Worm (Caenorhabditis elegans) whole organism, young adult: Measurements from ENCODE around the gene aakg-2.

Experiments
- B0019.2 ChIP-seq: fragments of 200-800 bp; sonication (Bioruptor generic); conservative IDR thresholded peaks from 2 replicates; pipeline ENCODE4 v1.3.6; 2022; ENCODE audit warnings: missing genetic modification reagents, missing genetic modification characterization, missing compliant biosample characterization
- B0336.3 ChIP-seq: fragments of 200-800 bp; sonication (Bioruptor generic); IDR thresholded peaks from 2 replicates; pipeline ENCODE4 v1.3.6; 2022; ENCODE audit warnings: missing genetic modification characterization, missing compliant biosample characterization
- C17E4.6 ChIP-seq: fragments of 200-800 bp; sonication (Bioruptor generic); IDR thresholded peaks from 2 replicates; pipeline ENCODE4 v1.3.6; 2022; ENCODE audit warnings: missing genetic modification reagents, missing genetic modification characterization, missing compliant biosample characterization
- D2030.7 ChIP-seq: fragments of 200-800 bp; sonication (Bioruptor generic); IDR thresholded peaks from 2 replicates; pipeline ENCODE4 v1.3.6; 2022; ENCODE audit warnings: missing genetic modification reagents, missing genetic modification characterization, missing compliant biosample characterization
- F10E7.11 ChIP-seq: sonication (generic microtip); optimal IDR thresholded peaks from 2 replicates; lab custom pipeline; 2017; ENCODE audit warnings: mild to moderate bottlenecking, missing genetic modification characterization, moderate library complexity, missing compliant biosample characterization
- F52B5.7 ChIP-seq: sonication (generic microtip); optimal IDR thresholded peaks from 2 replicates; lab custom pipeline; 2016; ENCODE audit warnings: mild to moderate bottlenecking, missing genetic modification characterization, missing compliant biosample characterization
- F57C9.4 ChIP-seq: sonication (generic microtip); optimal IDR thresholded peaks from 2 replicates; lab custom pipeline; 2017; ENCODE audit warnings: mild to moderate bottlenecking, missing genetic modification characterization, missing compliant biosample characterization
- K11D2.4 ChIP-seq: fragments of 200-800 bp; sonication (Bioruptor generic); IDR thresholded peaks from 2 replicates; pipeline ENCODE4 v1.3.6; 2022; ENCODE audit warnings: missing genetic modification reagents, missing genetic modification characterization, missing compliant biosample characterization
- T07F8.4 ChIP-seq: sonication (generic microtip); optimal IDR thresholded peaks from 2 replicates; lab custom pipeline; 2016; ENCODE audit warnings: mild to moderate bottlenecking, missing genetic modification characterization, moderate library complexity, missing compliant biosample characterization
- Y53G8AR.9 ChIP-seq: fragments of 200-800 bp; sonication (Bioruptor generic); conservative IDR thresholded peaks from 2 replicates; pipeline ENCODE4 v1.3.6; 2022; ENCODE audit warnings: missing genetic modification reagents, missing genetic modification characterization, missing compliant biosample characterization
- Y56A3A.18 ChIP-seq: fragments of 200-800 bp; sonication (Bioruptor generic); IDR thresholded peaks from 2 replicates; pipeline ENCODE4 v1.3.6; 2022; ENCODE audit warnings: missing genetic modification reagents, missing genetic modification characterization, missing compliant biosample characterization
- Y79H2A.3 ChIP-seq: fragments of 200-800 bp; sonication (Bioruptor generic); conservative IDR thresholded peaks from 2 replicates; pipeline ENCODE4 v1.3.6; 2022; ENCODE audit warnings: missing genetic modification reagents, missing genetic modification characterization, missing compliant biosample characterization
- aptf-2 ChIP-seq: fragments of 200-800 bp; sonication (Bioruptor generic); conservative IDR thresholded peaks from 2 replicates; pipeline ENCODE4 v1.3.6; 2022; ENCODE audit warnings: missing genetic modification reagents, missing genetic modification characterization, missing compliant biosample characterization
- bed-1 ChIP-seq: fragments of 200-800 bp; sonication (Bioruptor generic); IDR thresholded peaks from 2 replicates; pipeline ENCODE4 v1.3.6; 2022; ENCODE audit warnings: missing genetic modification reagents, missing genetic modification characterization, missing compliant biosample characterization
- ccch-3 ChIP-seq: fragments of 200-800 bp; sonication (Bioruptor generic); optimal IDR thresholded peaks from 2 replicates; lab custom pipeline; 2018; ENCODE audit warnings: mild to moderate bottlenecking, missing genetic modification characterization, missing compliant biosample characterization
- ceh-40 ChIP-seq: fragments of 200-800 bp; sonication (Bioruptor generic); IDR thresholded peaks from 2 replicates; pipeline ENCODE4 v1.3.6; 2022; ENCODE audit warnings: missing genetic modification characterization, missing compliant biosample characterization
- ceh-58 ChIP-seq: fragments of 200-800 bp; sonication (Bioruptor generic); IDR thresholded peaks from 2 replicates; pipeline ENCODE4 v1.3.6; 2022; ENCODE audit warnings: missing genetic modification characterization, missing compliant biosample characterization
- ceh-91 ChIP-seq: fragments of 200-800 bp; sonication (Bioruptor generic); IDR thresholded peaks from 2 replicates; pipeline ENCODE4 v1.3.6; 2022; ENCODE audit warnings: missing genetic modification reagents, missing genetic modification characterization, missing compliant biosample characterization
- dpl-1 ChIP-seq: fragments of 150-350 bp; optimal IDR thresholded peaks from 2 replicates; lab custom pipeline; 2014; ENCODE audit warnings: missing biosample characterization, missing genetic modification reagents, missing genetic modification characterization
- efl-1 ChIP-seq: fragments of 150-350 bp; optimal IDR thresholded peaks from 2 replicates; lab custom pipeline; 2014; ENCODE audit warnings: missing biosample characterization, missing genetic modification reagents, missing genetic modification characterization
- egl-18 ChIP-seq: fragments of 200-800 bp; sonication (Bioruptor generic); IDR thresholded peaks from 2 replicates; pipeline ENCODE4 v1.3.6; 2022; ENCODE audit warnings: missing genetic modification reagents, missing genetic modification characterization, missing compliant biosample characterization
- egrh-3 ChIP-seq: fragments of 200-800 bp; sonication (Bioruptor generic); IDR thresholded peaks from 2 replicates; pipeline ENCODE4 v1.3.6; 2022; ENCODE audit warnings: missing genetic modification reagents, missing genetic modification characterization, missing compliant biosample characterization
- hlh-12 ChIP-seq: sonication (generic microtip); optimal IDR thresholded peaks from 2 replicates; lab custom pipeline; 2016; ENCODE audit warnings: missing genetic modification characterization, missing compliant biosample characterization
- lag-1 ChIP-seq: fragments of 200-800 bp; sonication (Bioruptor generic); IDR thresholded peaks from 2 replicates; pipeline ENCODE4 v1.3.6; 2022; ENCODE audit warnings: missing genetic modification reagents, missing genetic modification characterization, missing compliant biosample characterization
- lin-54 ChIP-seq: fragments of 200-800 bp; sonication (Bioruptor generic); optimal IDR thresholded peaks from 2 replicates; lab custom pipeline; 2018; ENCODE audit warnings: mild to moderate bottlenecking, missing genetic modification characterization, missing compliant biosample characterization
- mcd-1 ChIP-seq: fragments of 200-800 bp; sonication (Bioruptor generic); IDR thresholded peaks from 2 replicates; pipeline ENCODE4 v1.3.6; 2022; ENCODE audit warnings: missing genetic modification reagents, missing genetic modification characterization, missing compliant biosample characterization
- mxl-1 ChIP-seq: sonication (generic microtip); optimal IDR thresholded peaks from 2 replicates; lab custom pipeline; 2016; ENCODE audit warnings: missing genetic modification characterization, missing compliant biosample characterization
- nfya-1 ChIP-seq: sonication (generic microtip); optimal IDR thresholded peaks from 2 replicates; lab custom pipeline; 2017; ENCODE audit warnings: antibody characterized with exemption, missing compliant biosample characterization, missing genetic modification characterization, borderline replicate concordance; ENCODE audit not compliant: insufficient read depth
- nfyb-1 ChIP-seq: fragments of 200-800 bp; sonication (Bioruptor generic); IDR thresholded peaks from 2 replicates; pipeline ENCODE4 v1.3.6; 2022; ENCODE audit warnings: missing genetic modification reagents, missing genetic modification characterization, missing compliant biosample characterization
- nhr-27 ChIP-seq: fragments of 200-800 bp; sonication (Bioruptor generic); optimal IDR thresholded peaks from 2 replicates; lab custom pipeline; 2018; ENCODE audit warnings: mild to moderate bottlenecking, missing genetic modification characterization, moderate library complexity, missing compliant biosample characterization
- nhr-90 ChIP-seq: sonication (generic microtip); optimal IDR thresholded peaks from 2 replicates; lab custom pipeline; 2016; ENCODE audit warnings: missing genotype, mild to moderate bottlenecking, missing genetic modification characterization, missing compliant biosample characterization
- pbrm-1 ChIP-seq: fragments of 200-800 bp; sonication (Bioruptor generic); IDR thresholded peaks from 2 replicates; pipeline ENCODE4 v1.3.6; 2022; ENCODE audit warnings: missing genetic modification reagents, missing genetic modification characterization, missing compliant biosample characterization
- pha-4 ChIP-seq: fragments of 150-350 bp; sonication (generic microtip); optimal IDR thresholded peaks from 2 replicates; lab custom pipeline; 2014; ENCODE audit warnings: missing biosample characterization, missing genetic modification reagents, missing genetic modification characterization
- rcor-1 ChIP-seq: fragments of 200-800 bp; sonication (Bioruptor generic); IDR thresholded peaks from 2 replicates; pipeline ENCODE4 v1.3.6; 2022; ENCODE audit warnings: missing genetic modification reagents, missing genetic modification characterization, missing compliant biosample characterization
- repo-1 ChIP-seq: sonication (generic microtip); optimal IDR thresholded peaks from 2 replicates; lab custom pipeline; 2017; ENCODE audit warnings: mild to moderate bottlenecking, missing genetic modification characterization, missing compliant biosample characterization
- somi-1 ChIP-seq: fragments of 200-800 bp; sonication (Bioruptor generic); optimal IDR thresholded peaks from 2 replicates; lab custom pipeline; 2018; ENCODE audit warnings: mild to moderate bottlenecking, missing genetic modification characterization, missing compliant biosample characterization
- sptf-2 ChIP-seq: fragments of 200-800 bp; sonication (Bioruptor generic); optimal IDR thresholded peaks from 2 replicates; lab custom pipeline; 2018; ENCODE audit warnings: mild to moderate bottlenecking, missing genetic modification characterization, missing compliant biosample characterization
- tbp1 ChIP-seq: fragments of 200-800 bp; sonication (Bioruptor generic); optimal IDR thresholded peaks from 2 replicates; lab custom pipeline; 2018; ENCODE audit warnings: mild to moderate bottlenecking, missing genetic modification characterization, missing compliant biosample characterization
- unc-62 ChIP-seq: fragments of 150-350 bp; optimal IDR thresholded peaks from 2 replicates; lab custom pipeline; 2014; ENCODE audit warnings: missing biosample characterization, missing genetic modification reagents, missing genetic modification characterization
- xnd-1 ChIP-seq: sonication (generic microtip); optimal IDR thresholded peaks from 2 replicates; lab custom pipeline; 2016; ENCODE audit warnings: missing genotype, missing genetic modification reagents, missing genetic modification characterization, missing compliant biosample characterization
- ztf-25 ChIP-seq: fragments of 200-800 bp; sonication (Bioruptor generic); IDR thresholded peaks from 2 replicates; pipeline ENCODE4 v1.3.6; 2022; ENCODE audit warnings: missing genetic modification reagents, missing genetic modification characterization, missing compliant biosample characterization

aakg-2 gene

DNA sequence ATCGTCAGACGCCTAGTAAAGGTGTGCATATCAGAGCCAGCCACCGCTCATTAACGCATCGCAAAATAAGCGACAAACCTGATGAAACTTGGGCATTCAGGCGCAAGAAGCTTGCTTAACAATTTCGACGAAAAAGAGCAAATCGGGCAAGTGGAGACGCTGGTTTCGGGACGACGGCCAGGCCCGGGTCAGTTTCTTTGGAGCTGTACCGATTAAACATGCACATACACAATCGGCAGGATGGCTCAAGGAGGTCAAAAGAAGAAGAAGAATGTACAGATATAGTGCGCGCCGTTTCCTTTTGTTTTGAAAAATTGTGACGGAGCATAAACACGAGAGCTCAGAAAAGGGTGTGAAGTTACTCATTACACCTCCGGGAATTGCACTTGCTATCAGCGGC is 42.3 kb downstream of the aakg-2 start:
- TF ChIP-seq F57C9.4 (no peak), ccch-3 (GFP tag; lab: Kevin White, UChicago) (no peak), F10E7.11 (no peak), Y56A3A.18 (GFP tag; lab: Robert Waterston, UW) (no peak), lag-1 (GFP tag; lab: Robert Waterston, UW) (no peak), Y79H2A.3 (GFP tag; lab: Robert Waterston, UW) (no peak), nfyb-1 (GFP tag; lab: Robert Waterston, UW) (no peak), mcd-1 (GFP tag; lab: Robert Waterston, UW) (no peak), nhr-90 (tag; lab: Kevin White, UChicago) (no peak), ztf-25 (GFP tag; lab: Robert Waterston, UW) (no peak), T07F8.4 (no peak), aptf-2 (GFP tag; lab: Robert Waterston, UW) (no peak), dpl-1 (GFP tag; lab: Kevin White, UChicago) (no peak), rcor-1 (no peak), mxl-1 (tag; lab: Kevin White, UChicago) (no peak), somi-1 (GFP tag; lab: Kevin White, UChicago) (no peak), ceh-58 (GFP tag; lab: Robert Waterston, UW) (no peak)

DNA sequence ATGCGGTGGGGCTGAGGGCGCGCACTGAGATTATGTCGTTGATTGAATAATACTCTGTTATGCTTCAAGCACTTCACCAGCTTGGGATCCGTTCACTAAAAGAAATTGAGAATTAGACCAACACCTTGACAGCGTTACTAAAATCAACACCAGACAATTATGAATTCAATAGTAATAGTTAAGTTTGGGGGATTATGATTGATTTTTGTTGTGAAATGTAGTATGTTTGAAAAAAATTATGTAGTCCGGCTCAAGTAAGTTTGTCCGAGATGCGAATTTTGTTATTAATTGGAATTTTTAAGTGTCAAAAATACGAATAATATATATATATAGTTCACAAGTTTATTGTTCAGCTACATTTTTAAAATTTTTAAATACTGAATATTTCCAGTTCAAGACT is 43.5 kb downstream of the aakg-2 start, which contains the start of gene sto-5:
sto-5 (minus strand) TSS at position 101 of the 400 bp plus-strand sequence.
- TF ChIP-seq pbrm-1 (GFP tag; lab: Robert Waterston, UW) (no peak), hlh-12 (tag; lab: Kevin White, UChicago) (no peak), xnd-1 (tag; lab: Kevin White, UChicago) (no peak), B0019.2 (GFP tag; lab: Robert Waterston, UW) (no peak), egl-18 (GFP tag; lab: Robert Waterston, UW) (no peak)

- no peak for TF ChIP-seq ceh-58 (GFP tag; lab: Robert Waterston, UW)
Observed at ce11 chrX:16821533-16821932, 47.3 kb downstream of the aakg-2 start.

ce11 chrX:16818271-16818670 is 50.6 kb downstream of the aakg-2 start:
- TF ChIP-seq repo-1 (tag; lab: Kevin White, UChicago): no peak
- TF ChIP-seq F52B5.7 (tag; lab: Kevin White, UChicago): no peak
- no peak for TF ChIP-seq B0336.3
- TF ChIP-seq nfya-1 (tag; lab: Kevin White, UChicago): no peak
- TF ChIP-seq Y53G8AR.9 (GFP tag; lab: Robert Waterston, UW): no peak
- no peak for TF ChIP-seq unc-62 (GFP tag; lab: Kevin White, UChicago)
- TF ChIP-seq efl-1 (GFP tag; lab: Kevin White, UChicago): no peak
- TF ChIP-seq C17E4.6 (GFP tag; lab: Robert Waterston, UW): no peak
- no peak for TF ChIP-seq bed-1 (GFP tag; lab: Robert Waterston, UW)
- no peak for TF ChIP-seq ceh-40 (GFP tag; lab: Robert Waterston, UW)

DNA sequence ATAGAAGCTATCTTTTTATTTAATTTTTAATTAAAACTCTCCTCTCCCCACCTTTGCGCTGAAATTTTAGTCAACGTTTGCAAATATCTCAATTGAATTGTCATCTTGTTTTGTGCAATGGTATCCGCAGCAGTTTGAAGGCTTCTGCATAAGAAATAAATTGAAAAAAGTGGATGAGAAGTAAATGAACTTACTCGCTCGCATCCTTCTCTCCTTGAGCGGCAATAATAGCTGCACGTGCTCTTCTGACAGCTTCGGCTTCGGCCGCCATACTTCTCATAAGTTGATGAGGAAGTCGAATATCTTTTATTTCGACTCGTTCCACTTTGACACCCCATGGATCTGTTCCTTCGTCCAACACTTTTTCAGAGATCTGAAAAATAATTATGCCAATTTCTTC is 52.0 kb downstream of the aakg-2 start:
- TF ChIP-seq D2030.7 (GFP tag; lab: Robert Waterston, UW): no peak
- no peak for TF ChIP-seq sptf-2 (GFP tag; lab: Kevin White, UChicago)
- no peak for TF ChIP-seq nhr-27
- TF ChIP-seq ceh-91: no peak
- no peak for TF ChIP-seq pha-4 (tag; lab: Kevin White, UChicago)
- no peak for TF ChIP-seq egrh-3 (GFP tag; lab: Robert Waterston, UW)
- no peak for TF ChIP-seq K11D2.4
- TF ChIP-seq tbp1 (GFP tag; lab: Kevin White, UChicago): no peak
- no peak for TF ChIP-seq lin-54
